Fruit fly (Drosophila melanogaster) whole organism, embryonic: ENCODE data around the gene Sidpn.

Source experiments
- CG10209 ChIP-seq: fragments of 200-800 bp; sonication (Bioruptor generic); optimal IDR thresholded peaks from 3 replicates; lab custom pipeline; 2017; ENCODE audit warnings: missing biosample characterization, mild to moderate bottlenecking, missing genetic modification characterization, missing genetic modification reagents
- CG13624 ChIP-seq: fragments of 200-800 bp; sonication (Bioruptor generic); optimal IDR thresholded peaks from 2 replicates; lab custom pipeline; 2016; ENCODE audit warnings: missing biosample characterization, missing genetic modification characterization
- CG32767 ChIP-seq: fragments of 200-800 bp; sonication (Bioruptor generic); IDR thresholded peaks from 2 replicates; pipeline ENCODE4 v1.3.6; 2022; ENCODE audit warnings: missing biosample characterization, missing genetic modification characterization
- CG34376 ChIP-seq: fragments of 200-800 bp; sonication (Bioruptor generic); optimal IDR thresholded peaks from 2 replicates; lab custom pipeline; 2018; ENCODE audit warnings: missing biosample characterization, mild to moderate bottlenecking, missing genetic modification characterization
- CG9932 ChIP-seq: fragments of 200-800 bp; sonication (Bioruptor generic); IDR thresholded peaks from 2 replicates; pipeline ENCODE4 v1.3.6; 2022; ENCODE audit warnings: missing biosample characterization, missing genetic modification characterization
- Fer1 ChIP-seq: fragments of 200-800 bp; sonication (Bioruptor generic); optimal IDR thresholded peaks from 2 replicates; lab custom pipeline; 2017; ENCODE audit warnings: missing biosample characterization, mild to moderate bottlenecking, missing genetic modification characterization
- bowl ChIP-seq: fragments of 200-800 bp; sonication (Bioruptor generic); IDR thresholded peaks from 2 replicates; pipeline ENCODE4 v1.3.6; 2022; ENCODE audit warnings: missing biosample characterization, missing genetic modification characterization
- dmrt11E ChIP-seq: fragments of 200-800 bp; sonication (Bioruptor generic); optimal IDR thresholded peaks from 3 replicates; lab custom pipeline; 2018; ENCODE audit warnings: missing biosample characterization, mild to moderate bottlenecking, missing genetic modification characterization, moderate library complexity
- fru ChIP-seq: fragments of >200 bp; optimal IDR thresholded peaks from 2 replicates; lab custom pipeline; 2017

DNA sequence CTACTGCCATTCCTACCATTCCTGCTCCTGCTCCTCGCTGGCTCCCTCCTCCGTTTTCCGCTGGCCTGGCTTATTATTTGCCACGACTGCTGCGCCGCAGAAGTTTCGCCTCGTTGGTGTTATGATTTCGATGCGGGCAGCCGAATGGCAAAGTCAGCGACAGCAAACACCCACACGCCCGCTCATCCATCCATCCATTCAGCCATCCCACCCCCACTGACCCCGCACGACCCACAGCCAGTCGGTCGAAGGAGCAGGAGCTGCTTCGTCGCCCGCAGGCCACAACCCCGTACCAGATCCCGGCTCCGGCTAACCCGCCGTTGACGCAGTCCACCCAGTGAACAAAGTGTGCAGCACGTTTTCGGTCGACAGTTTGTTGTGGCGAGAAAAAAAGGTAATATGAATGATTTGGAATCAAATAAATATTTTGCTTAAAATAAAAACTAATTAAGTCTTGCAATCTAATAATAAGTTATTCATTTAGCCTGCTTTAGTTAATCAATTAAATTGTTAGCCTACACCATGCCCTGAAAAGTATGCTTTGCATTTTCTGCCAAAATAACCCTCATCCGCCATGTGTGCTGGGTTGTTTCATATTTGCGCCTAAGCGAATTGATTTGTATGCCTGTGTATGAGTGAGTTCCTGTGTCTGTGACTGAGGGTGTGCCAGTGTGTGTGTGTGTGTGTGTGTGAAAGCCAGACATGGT lies 866 bp upstream of the Sidpn start:
- TF ChIP-seq CG10209 (peak; percentile 44), dmrt11E (tag; lab: Kevin White, UChicago) (no peak), Fer1 (GFP tag; lab: Kevin White, UChicago) (peak; percentile 89), bowl (no peak), fru (lab: Kevin White, UChicago) (no peak), CG32767 (GFP tag; lab: Robert Waterston, UW) (no peak), CG34376 (GFP tag; lab: Kevin White, UChicago) (peak; percentile 82), CG9932 (GFP tag; lab: Robert Waterston, UW) (peak; percentile 38; the same call in 1 of the 2 replicates), CG13624 (GFP tag; lab: Kevin White, UChicago) (no peak)
